Worm (Caenorhabditis elegans): ENCODE results near the gene srt-50.
A peak's percentile ranks its signal among the peaks of the same experiment; 100 is the strongest.

The srt-50 gene

DNA sequence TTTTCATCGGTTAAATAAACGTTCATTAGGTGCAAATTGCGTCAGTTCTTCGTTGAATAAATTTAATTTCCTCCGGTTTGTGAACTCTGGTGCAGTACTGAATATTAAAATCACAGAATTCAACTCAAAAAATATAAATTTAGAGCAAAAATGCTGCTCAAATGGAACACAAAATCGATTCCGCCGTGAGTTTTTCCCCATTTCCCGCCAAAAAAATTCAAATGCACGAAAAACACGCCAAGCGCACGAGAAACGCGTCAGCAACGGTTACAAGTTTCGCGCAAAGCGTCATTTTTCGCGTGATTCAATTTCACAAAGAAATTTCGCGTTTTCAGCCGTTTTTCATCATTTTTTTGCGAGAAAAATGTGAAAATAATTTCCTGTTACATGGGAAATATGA, 35.0 kb upstream of the srt-50 start, which contains the start of gene hrpu-1 (continued):
- TF ChIP-seq ceh-9 (tag; optimal IDR thresholded peaks at IDR 0.05) (no peak), hmg-11 (tag; optimal IDR thresholded peaks at IDR 0.05) (peak; percentile 68), unc-39 (tag; optimal IDR thresholded peaks at IDR 0.05) (no peak), lin-39 (tag; optimal IDR thresholded peaks at IDR 0.05) (peak; percentile 59), fkh-2 (tag; optimal IDR thresholded peaks at IDR 0.05) (no peak)

DNA sequence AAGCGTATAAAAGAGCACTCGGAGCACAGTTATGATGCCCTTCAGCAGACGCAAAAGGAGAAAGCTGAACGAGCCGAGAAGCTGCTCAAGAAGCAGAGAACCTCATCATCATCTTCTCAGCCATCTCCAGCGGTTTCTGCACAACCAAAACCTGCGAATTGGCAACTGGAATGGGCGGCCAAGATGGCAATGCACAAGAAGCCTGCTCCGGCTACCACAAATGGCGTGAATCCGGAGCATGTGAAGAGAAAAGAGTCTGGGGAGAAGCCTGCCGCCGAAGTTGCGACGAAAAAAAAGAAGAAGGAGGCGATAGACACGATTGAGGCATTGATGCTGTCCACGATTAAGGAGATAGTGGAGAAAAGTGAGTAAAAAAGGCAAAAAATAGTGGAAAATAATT, 33.4 kb upstream of the srt-50 start:
- TF ChIP-seq nhr-25 (tag; optimal IDR thresholded peaks at IDR 0.05) (no peak), eor-1 (tag; optimal IDR thresholded peaks at IDR 0.05) (no peak), tbx-2 (tag; optimal IDR thresholded peaks at IDR 0.05) (no peak), R02D3.7 (tag; optimal IDR thresholded peaks at IDR 0.05) (no peak), nfya-1 (tag; optimal IDR thresholded peaks at IDR 0.05; ENCODE audit: insufficient read depth) (no peak)

DNA sequence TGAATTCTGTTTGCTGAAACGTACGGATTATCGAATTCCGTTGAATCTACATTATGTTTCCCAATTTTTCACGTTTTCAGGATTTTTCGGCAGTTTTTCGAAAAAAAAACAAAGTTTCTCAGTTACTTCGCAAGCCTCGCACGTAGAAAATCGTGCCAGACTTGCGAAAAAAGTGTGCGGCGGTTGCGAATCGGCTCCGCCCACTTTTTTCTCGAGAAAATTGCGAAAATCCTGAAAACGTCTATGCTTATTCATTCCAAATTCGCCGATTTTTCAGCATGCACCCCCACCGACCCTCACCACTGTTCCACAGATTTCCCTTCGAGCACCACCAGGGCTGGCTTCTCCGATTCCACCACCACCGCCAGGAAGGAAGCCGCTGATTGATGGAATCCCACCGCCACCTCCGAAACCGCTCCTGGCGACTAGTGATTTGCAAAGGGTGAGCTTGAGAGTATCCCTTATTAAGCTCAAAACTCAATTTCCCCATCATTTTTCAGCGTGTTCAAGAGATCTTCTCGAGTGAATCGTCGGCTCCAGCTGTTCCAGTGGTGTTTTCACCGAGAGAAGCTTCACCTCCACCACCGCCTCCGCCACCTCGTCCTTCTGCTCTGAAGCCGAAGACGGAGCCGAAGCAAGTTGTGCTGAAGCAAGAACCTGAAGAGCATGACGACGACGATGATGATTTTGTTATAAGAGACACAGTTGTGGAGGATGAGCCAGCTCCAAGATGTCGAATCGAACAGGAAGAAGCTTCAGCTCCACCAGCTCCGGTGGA, 32.1 kb upstream of the srt-50 start:
- no peak for TF ChIP-seq nhr-67 (tag; optimal IDR thresholded peaks at IDR 0.05)
- TF ChIP-seq pha-4 (tag; optimal IDR thresholded peaks at IDR 0.05) = no peak
- no peak for TF ChIP-seq eor-1 (tag; optimal IDR thresholded peaks at IDR 0.05)
- TF ChIP-seq sea-2 (GFP tag; optimal IDR thresholded peaks at IDR 0.05) = no peak
- TF ChIP-seq snpc-4 (tag; optimal IDR thresholded peaks at IDR 0.05) = no peak
- no peak for TF ChIP-seq pqm-1 (tag; optimal IDR thresholded peaks at IDR 0.05)
- TF ChIP-seq elt-2 (tag; optimal IDR thresholded peaks at IDR 0.05) = no peak
- TF ChIP-seq mml-1 (tag; optimal IDR thresholded peaks at IDR 0.05) = no peak
- no peak for TF ChIP-seq egl-27 (tag; optimal IDR thresholded peaks at IDR 0.05)

DNA sequence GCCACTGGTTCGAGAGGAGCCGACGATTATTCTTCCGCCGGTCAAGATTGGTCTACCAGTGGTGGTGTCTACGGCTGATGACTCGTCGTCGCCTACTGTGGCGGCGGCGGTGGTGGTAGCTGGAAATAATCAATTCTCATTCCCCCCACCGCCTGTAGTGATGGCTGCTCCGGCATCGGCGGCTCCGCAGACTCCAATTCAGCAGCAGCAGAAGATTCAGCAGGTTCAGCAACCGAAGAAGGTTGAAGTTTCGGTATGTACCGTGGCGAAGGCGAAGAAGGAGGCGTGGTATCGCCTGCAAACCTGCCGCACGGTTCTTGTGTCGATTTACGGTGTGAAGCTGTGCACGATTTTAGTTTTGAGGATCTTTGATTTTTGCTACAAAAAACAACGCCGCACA, 28.3 kb upstream of the srt-50 start:
- no peak for TF ChIP-seq daf-12 (tag; optimal IDR thresholded peaks at IDR 0.05)
- TF ChIP-seq nhr-25 (tag; optimal IDR thresholded peaks at IDR 0.05) = no peak
- no peak for TF ChIP-seq nhr-67 (tag; optimal IDR thresholded peaks at IDR 0.05)
- TF ChIP-seq ama-1 (optimal IDR thresholded peaks at IDR 0.05) = no peak
- no peak for TF ChIP-seq eor-1 (tag; optimal IDR thresholded peaks at IDR 0.05)
- no peak for TF ChIP-seq elt-1 (tag; optimal IDR thresholded peaks at IDR 0.05)
- TF ChIP-seq ceh-9 (tag; optimal IDR thresholded peaks at IDR 0.05) = no peak
- no peak for TF ChIP-seq jun-1 (tag; optimal IDR thresholded peaks at IDR 0.05)
- TF ChIP-seq nfya-1 (tag; optimal IDR thresholded peaks at IDR 0.05; ENCODE audit: insufficient read depth) = no peak
- TF ChIP-seq mml-1 (tag; optimal IDR thresholded peaks at IDR 0.05) = no peak
- no peak for TF ChIP-seq ceh-82 (tag; optimal IDR thresholded peaks at IDR 0.05)
- no peak for TF ChIP-seq egl-5 (tag; optimal IDR thresholded peaks at IDR 0.05)
- no peak for TF ChIP-seq unc-62 (GFP tag; optimal IDR thresholded peaks at IDR 0.05)
- no peak for TF ChIP-seq nhr-28 (tag; optimal IDR thresholded peaks at IDR 0.05)
- TF ChIP-seq nhr-237 (tag; optimal IDR thresholded peaks at IDR 0.05) = no peak
- no peak for TF ChIP-seq mdl-1 (tag; optimal IDR thresholded peaks at IDR 0.05)
- no peak for TF ChIP-seq pqm-1 (tag; optimal IDR thresholded peaks at IDR 0.05)
- no peak for TF ChIP-seq egl-27 (tag; optimal IDR thresholded peaks at IDR 0.05)

DNA sequence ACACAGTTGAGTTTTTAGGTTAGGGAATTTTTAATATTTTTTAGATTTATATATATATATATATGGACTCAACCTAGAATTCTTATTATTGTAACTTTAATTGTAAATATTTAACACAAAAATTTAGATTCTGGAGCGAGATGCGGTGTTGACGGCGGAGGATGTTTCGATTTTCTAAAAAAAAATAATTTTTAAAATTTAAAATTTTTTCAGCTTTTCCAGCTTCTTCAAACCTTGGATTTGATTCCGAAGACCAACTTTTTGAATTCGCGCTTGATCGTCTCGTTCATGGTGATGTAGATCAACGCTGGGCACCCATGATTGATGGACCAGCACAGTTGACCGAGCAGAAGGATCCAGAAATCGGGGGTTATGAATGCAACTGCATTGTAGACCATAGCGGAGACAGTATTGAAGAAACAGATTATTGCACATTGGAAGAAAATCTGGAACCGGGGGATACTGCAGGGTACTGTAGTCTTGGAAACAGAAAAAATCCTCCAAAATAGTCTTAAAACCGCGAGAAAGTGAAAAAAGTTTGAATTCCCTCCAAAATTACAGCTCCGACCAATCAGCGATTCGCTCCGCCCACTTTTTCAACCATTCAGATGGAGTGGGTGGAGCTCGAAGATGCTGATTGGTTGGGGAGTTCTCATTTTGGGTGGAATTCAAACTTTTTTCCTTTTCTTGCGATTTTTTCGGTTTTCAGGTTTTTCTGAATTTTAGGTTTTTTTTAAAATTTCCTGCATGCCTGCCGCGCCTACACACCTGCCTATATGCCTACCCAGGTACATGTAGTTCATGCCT, 25.0 kb upstream of the srt-50 start:
- TF ChIP-seq aly-2 (tag; optimal IDR thresholded peaks at IDR 0.05) (peak; percentile 76), nhr-28 (tag; optimal IDR thresholded peaks at IDR 0.05) (no peak), R02D3.7 (tag; optimal IDR thresholded peaks at IDR 0.05) (peak; percentile 5), ama-1 (optimal IDR thresholded peaks at IDR 0.05) (peak; percentile 81), lin-15B (tag; optimal IDR thresholded peaks at IDR 0.05) (peak; percentile 42), nfya-1 (tag; optimal IDR thresholded peaks at IDR 0.05; ENCODE audit: insufficient read depth) (peak; percentile 96), mdl-1 (tag; optimal IDR thresholded peaks at IDR 0.05) (no peak), hmg-11 (tag; optimal IDR thresholded peaks at IDR 0.05) (no peak), jun-1 (tag; optimal IDR thresholded peaks at IDR 0.05) (no peak), lin-39 (tag; optimal IDR thresholded peaks at IDR 0.05) (no peak), nhr-12 (tag; optimal IDR thresholded peaks at IDR 0.05) (no peak), nhr-43 (tag; optimal IDR thresholded peaks at IDR 0.05; ENCODE audit: poor library complexity, severe bottlenecking) (peak; percentile 5), pha-4 (tag; optimal IDR thresholded peaks at IDR 0.05) (no peak)

Measured in whole organism, L3 larva.